Worm (Caenorhabditis elegans) whole organism, mixed stage, embryonic: ENCODE measurements around the gene fndc-1.

Source experiments
- nhr-12 ChIP-seq: fragments of 150-350 bp; optimal IDR thresholded peaks from 2 replicates; lab custom pipeline; 2014; ENCODE audit warnings: missing biosample characterization, missing genetic modification characterization
- nhr-2 ChIP-seq: fragments of 150-350 bp; optimal IDR thresholded peaks from 2 replicates; lab custom pipeline; 2014; ENCODE audit warnings: missing biosample characterization, missing genetic modification characterization

- TF ChIP-seq nhr-2 (tag; lab: Kevin White, UChicago) (no peak), nhr-12 (no peak)
Measured at ce11 chrII:11281177-11281576, 44.1 kb upstream of the fndc-1 start.
